Worm (Caenorhabditis elegans) whole organism, L1 larva: ENCODE data around the gene C04A11.1.

ENCODE experiments used
- C34B4.2 ChIP-seq: sonication (generic microtip); optimal IDR thresholded peaks from 2 replicates; lab custom pipeline; 2017; ENCODE audit warnings: mild to moderate bottlenecking, missing genetic modification characterization, missing compliant biosample characterization
- Y116A8C.19 ChIP-seq: sonication (generic microtip); optimal IDR thresholded peaks from 2 replicates; lab custom pipeline; 2016; ENCODE audit warnings: missing compliant biosample characterization, missing genetic modification characterization, borderline replicate concordance
- aha-1 ChIP-seq: fragments of 150-350 bp; optimal IDR thresholded peaks from 2 replicates; lab custom pipeline; 2014; ENCODE audit warnings: missing biosample characterization, missing genetic modification characterization
- aly-2 ChIP-seq: fragments of 150-350 bp; optimal IDR thresholded peaks from 2 replicates; lab custom pipeline; 2014; ENCODE audit warnings: missing biosample characterization, missing genetic modification characterization
- blmp-1 ChIP-seq: fragments of 150-350 bp; optimal IDR thresholded peaks from 2 replicates; lab custom pipeline; 2014; ENCODE audit warnings: missing biosample characterization, missing genetic modification characterization
- ceh-82 ChIP-seq, 3 experiments: fragments of 150-350 bp in 1 of 3; sonication (generic microtip) in 2 of 3; optimal IDR thresholded peaks; 2 replicates each; lab custom pipeline; 2014 to 2017; ENCODE audit warnings: missing biosample characterization in 3 of 3, missing genetic modification characterization in 3 of 3
- ceh-88 ChIP-seq: fragments of 200-800 bp; sonication (Bioruptor generic); IDR thresholded peaks from 2 replicates; pipeline ENCODE4 v1.3.6; 2022; ENCODE audit warnings: missing genetic modification characterization, missing compliant biosample characterization
- dsc-1 ChIP-seq: sonication (generic microtip); optimal IDR thresholded peaks from 2 replicates; lab custom pipeline; 2016; ENCODE audit warnings: mild to moderate bottlenecking, missing genetic modification characterization, missing compliant biosample characterization
- efl-1 ChIP-seq, 4 experiments: fragments of 150-350 bp; optimal IDR thresholded peaks in 3 of 4; peaks in 1 of 4; 1 replicate in 1 of 4; 2 replicates in 3 of 4; lab custom pipeline; 2014; ENCODE audit warnings: missing biosample characterization in 2 of 4, missing genetic modification characterization in 2 of 4, missing genetic modification reagents in 2 of 4
- egl-27 ChIP-seq, 2 experiments: fragments of 150-350 bp in 1 of 2; sonication (generic microtip); optimal IDR thresholded peaks; 3 replicates each; lab custom pipeline; 2017 to 2018; ENCODE audit warnings: missing biosample characterization in 2 of 2, missing genetic modification characterization in 2 of 2, missing genetic modification reagents in 2 of 2
- elt-2 ChIP-seq: sonication (generic microtip); optimal IDR thresholded peaks from 2 replicates; lab custom pipeline; 2016; ENCODE audit warnings: missing genetic modification characterization, mild to moderate bottlenecking, inconsistent platforms, missing compliant biosample characterization, missing genetic modification reagents
- ets-5 ChIP-seq: fragments of 200-800 bp; sonication (Bioruptor generic); IDR thresholded peaks from 2 replicates; pipeline ENCODE4 v1.3.6; 2022; ENCODE audit warnings: missing genetic modification characterization, missing compliant biosample characterization
- fkh-4 ChIP-seq: sonication (generic microtip); optimal IDR thresholded peaks from 2 replicates; lab custom pipeline; 2016; ENCODE audit warnings: missing compliant biosample characterization, missing genetic modification characterization, borderline replicate concordance
- fkh-8 ChIP-seq: sonication (generic microtip); optimal IDR thresholded peaks from 2 replicates; lab custom pipeline; 2016; ENCODE audit warnings: mild to moderate bottlenecking, missing genetic modification characterization, missing compliant biosample characterization
- fos-1 ChIP-seq: fragments of 150-350 bp; optimal IDR thresholded peaks from 2 replicates; lab custom pipeline; 2014; ENCODE audit warnings: missing biosample characterization, missing genetic modification characterization
- hlh-17 ChIP-seq: fragments of 200-800 bp; sonication (Bioruptor generic); optimal IDR thresholded peaks from 2 replicates; lab custom pipeline; 2018; ENCODE audit warnings: missing genetic modification characterization, mild to moderate bottlenecking, missing compliant biosample characterization, moderate library complexity, borderline replicate concordance
- jun-1 ChIP-seq: fragments of 150-350 bp; optimal IDR thresholded peaks from 2 replicates; lab custom pipeline; 2014; ENCODE audit warnings: missing biosample characterization, missing genetic modification reagents, missing genetic modification characterization
- lin-13 ChIP-seq: fragments of 150-350 bp; optimal IDR thresholded peaks from 2 replicates; lab custom pipeline; 2014; ENCODE audit warnings: missing biosample characterization, missing genetic modification reagents, missing genetic modification characterization
- lin-15B ChIP-seq: fragments of 150-350 bp; sonication (generic microtip); optimal IDR thresholded peaks from 3 replicates; lab custom pipeline; 2014; ENCODE audit warnings: missing biosample characterization, missing genetic modification characterization
- lin-35 ChIP-seq, 2 experiments: fragments of 150-350 bp; optimal IDR thresholded peaks; 2 replicates each; lab custom pipeline; 2014; ENCODE audit warnings: missing biosample characterization in 2 of 2, missing genetic modification characterization in 2 of 2, missing genetic modification reagents in 2 of 2
- lin-39 ChIP-seq: fragments of 150-350 bp; optimal IDR thresholded peaks from 2 replicates; lab custom pipeline; 2014; ENCODE audit warnings: missing biosample characterization, missing genetic modification reagents, missing genetic modification characterization
- lir-3 ChIP-seq: sonication (generic microtip); optimal IDR thresholded peaks from 2 replicates; lab custom pipeline; 2016; ENCODE audit warnings: mild to moderate bottlenecking, missing genetic modification characterization, moderate library complexity, missing compliant biosample characterization; ENCODE audit not compliant: poor library complexity
- mab-9 ChIP-seq: fragments of 200-800 bp; sonication (Bioruptor generic); IDR thresholded peaks from 2 replicates; pipeline ENCODE4 v1.3.6; 2022; ENCODE audit warnings: missing genetic modification reagents, missing genetic modification characterization, missing compliant biosample characterization
- mdl-1 ChIP-seq, 2 experiments: fragments of 150-350 bp; optimal IDR thresholded peaks; 2 replicates each; lab custom pipeline; 2014 to 2017; ENCODE audit warnings: missing biosample characterization in 2 of 2, missing genetic modification characterization in 2 of 2, inconsistent platforms in 1 of 2
- mep-1 ChIP-seq: fragments of 150-350 bp; optimal IDR thresholded peaks from 2 replicates; lab custom pipeline; 2014; ENCODE audit warnings: missing biosample characterization, missing genetic modification characterization
- nhr-12 ChIP-seq: sonication (generic microtip); optimal IDR thresholded peaks from 2 replicates; lab custom pipeline; 2017; ENCODE audit warnings: missing biosample characterization, missing genetic modification characterization
- nhr-20 ChIP-seq: sonication (generic microtip); optimal IDR thresholded peaks from 2 replicates; lab custom pipeline; 2016; ENCODE audit warnings: mild to moderate bottlenecking, missing genetic modification characterization, missing compliant biosample characterization
- nhr-237 ChIP-seq: fragments of 150-350 bp; optimal IDR thresholded peaks from 2 replicates; lab custom pipeline; 2014; ENCODE audit warnings: missing biosample characterization, missing genetic modification characterization
- nhr-71 ChIP-seq: sonication (generic microtip); optimal IDR thresholded peaks from 2 replicates; lab custom pipeline; 2016; ENCODE audit warnings: mild to moderate bottlenecking, missing genetic modification characterization, moderate library complexity, missing compliant biosample characterization
- nhr-84 ChIP-seq: sonication (generic microtip); optimal IDR thresholded peaks from 2 replicates; lab custom pipeline; 2017; ENCODE audit warnings: missing biosample characterization, missing genetic modification characterization
- nhr-85 ChIP-seq: sonication (generic microtip); peaks from one replicate; lab custom pipeline; 2016; ENCODE audit warnings: missing genetic modification characterization, inconsistent platforms, missing compliant biosample characterization
- pqm-1 ChIP-seq: sonication (generic microtip); optimal IDR thresholded peaks from 3 replicates; lab custom pipeline; 2017; ENCODE audit warnings: missing biosample characterization, missing genetic modification characterization
- rnt-1 ChIP-seq: sonication (generic microtip); optimal IDR thresholded peaks from 2 replicates; lab custom pipeline; 2016; ENCODE audit warnings: mild to moderate bottlenecking, missing genetic modification characterization, moderate library complexity, missing compliant biosample characterization
- sox-4 ChIP-seq: sonication (generic microtip); optimal IDR thresholded peaks from 2 replicates; lab custom pipeline; 2016; ENCODE audit warnings: missing genetic modification characterization, missing compliant biosample characterization
- sptf-1 ChIP-seq: fragments of 150-350 bp; optimal IDR thresholded peaks from 2 replicates; lab custom pipeline; 2014; ENCODE audit warnings: missing biosample characterization, missing genetic modification characterization
- swsn-7 ChIP-seq: sonication (generic microtip); optimal IDR thresholded peaks from 2 replicates; lab custom pipeline; 2016; ENCODE audit warnings: missing genetic modification characterization, missing compliant biosample characterization
- tlp-1 ChIP-seq: fragments of 150-350 bp; optimal IDR thresholded peaks from 2 replicates; lab custom pipeline; 2014; ENCODE audit warnings: missing biosample characterization, missing genetic modification characterization
- unc-130 ChIP-seq: fragments of 150-350 bp; optimal IDR thresholded peaks from 2 replicates; lab custom pipeline; 2017; ENCODE audit warnings: missing biosample characterization, missing genetic modification characterization, inconsistent platforms
- unc-30 ChIP-seq: sonication (generic microtip); optimal IDR thresholded peaks from 2 replicates; lab custom pipeline; 2017; ENCODE audit warnings: missing biosample characterization, missing genetic modification characterization
- unc-62 ChIP-seq: fragments of 150-350 bp; optimal IDR thresholded peaks from 2 replicates; lab custom pipeline; 2014; ENCODE audit warnings: missing biosample characterization, missing genetic modification reagents, missing genetic modification characterization
- unc-86 ChIP-seq: sonication (generic microtip); optimal IDR thresholded peaks from 2 replicates; lab custom pipeline; 2016; ENCODE audit warnings: missing genetic modification characterization, missing compliant biosample characterization
- zip-4 ChIP-seq: fragments of 200-800 bp; sonication (Bioruptor generic); optimal IDR thresholded peaks from 2 replicates; lab custom pipeline; 2018; ENCODE audit warnings: mild to moderate bottlenecking, missing genetic modification characterization, moderate library complexity, missing compliant biosample characterization
- ztf-11 ChIP-seq, 2 experiments: sonication (generic microtip); optimal IDR thresholded peaks; 2 replicates each; lab custom pipeline; 2016 to 2017; ENCODE audit warnings: missing genetic modification characterization in 2 of 2, missing biosample characterization in 1 of 2, missing compliant biosample characterization in 1 of 2
- ztf-4 ChIP-seq: fragments of 150-350 bp; optimal IDR thresholded peaks from 2 replicates; lab custom pipeline; 2014; ENCODE audit warnings: missing biosample characterization, missing genetic modification characterization

C04A11.1 gene

ce11 chrX:13687111-13687512 lies 26.8 kb downstream of the C04A11.1 start (continued):
- TF ChIP-seq hlh-17 (no peak), efl-1 (optimal IDR thresholded peaks at IDR 0.05; lab: Kevin White, UChicago) (peak in 1 of 2 experiments; percentile 37), efl-1 (GFP tag; optimal IDR thresholded peaks at IDR 0.05 in 1 of 2; lab: Kevin White, UChicago) (no peak), unc-130 (no peak), tlp-1 (tag; lab: Kevin White, UChicago) (no peak), jun-1 (tag; lab: Kevin White, UChicago) (peak; percentile 5), fkh-4 (tag; lab: Kevin White, UChicago) (no peak), nhr-71 (tag; lab: Kevin White, UChicago) (peak; percentile 70), Y116A8C.19 (tag; lab: Kevin White, UChicago) (no peak), rnt-1 (tag; lab: Kevin White, UChicago) (peak; percentile 68), sox-4 (tag; lab: Kevin White, UChicago) (no peak), aly-2 (tag; lab: Kevin White, UChicago) (no peak), lir-3 (tag; lab: Kevin White, UChicago) (no peak), lin-39 (tag; lab: Kevin White, UChicago) (no peak), egl-27 (tag; optimal IDR thresholded peaks at IDR 0.05; lab: Kevin White, UChicago) (no peak), nhr-12 (tag; lab: Kevin White, UChicago) (no peak), ets-5 (GFP tag; lab: Robert Waterston, UW) (no peak), lin-13 (GFP tag; lab: Kevin White, UChicago) (no peak), mab-9 (GFP tag; lab: Robert Waterston, UW) (no peak), aha-1 (tag; lab: Kevin White, UChicago) (no peak), pqm-1 (tag; lab: Kevin White, UChicago) (no peak), ceh-82 (tag; optimal IDR thresholded peaks at IDR 0.05; lab: Kevin White, UChicago) (peak; percentile 34 to 71 (median 56)), mep-1 (tag; lab: Kevin White, UChicago) (peak; percentile 54), fos-1 (tag; lab: Kevin White, UChicago) (no peak), fkh-8 (tag; lab: Kevin White, UChicago) (peak; percentile 30), zip-4 (GFP tag; lab: Kevin White, UChicago) (peak; percentile 82), blmp-1 (tag; lab: Kevin White, UChicago) (peak; percentile 44), elt-2 (no peak), dsc-1 (tag; lab: Kevin White, UChicago) (peak; percentile 53), nhr-84 (tag; lab: Kevin White, UChicago) (no peak), C34B4.2 (tag; lab: Kevin White, UChicago) (no peak), ceh-88 (GFP tag; lab: Robert Waterston, UW) (no peak), lin-35 (GFP tag; optimal IDR thresholded peaks at IDR 0.05; lab: Kevin White, UChicago) (no peak), lin-15B (tag; lab: Kevin White, UChicago) (no peak), nhr-237 (tag; lab: Kevin White, UChicago) (no peak), sptf-1 (no peak), swsn-7 (peak; percentile 55), unc-62 (GFP tag; lab: Kevin White, UChicago) (no peak), nhr-85 (peak; percentile 50), ztf-11 (tag; optimal IDR thresholded peaks at IDR 0.05; lab: Kevin White, UChicago) (peak in 1 of 2 experiments; percentile 49), mdl-1 (tag; optimal IDR thresholded peaks at IDR 0.05; lab: Kevin White, UChicago) (peak in 1 of 2 experiments; percentile 28), unc-86 (tag; lab: Kevin White, UChicago) (peak; percentile 37), nhr-20 (tag; lab: Kevin White, UChicago) (peak; percentile 64)

- no peak for TF ChIP-seq unc-30 (tag; lab: Kevin White, UChicago)
- no peak for TF ChIP-seq ztf-4
- no peak for TF ChIP-seq fkh-8 (tag; lab: Kevin White, UChicago)
Measured at ce11 chrX:13687655-13688054, 27.3 kb downstream of the C04A11.1 start, which contains the start of gene adm-2. Gene adm-2, plus strand, starts transcription at chrX:13687955.
